Worm (Caenorhabditis elegans): Measurements from ENCODE around the gene F10G2.10.

DNA sequence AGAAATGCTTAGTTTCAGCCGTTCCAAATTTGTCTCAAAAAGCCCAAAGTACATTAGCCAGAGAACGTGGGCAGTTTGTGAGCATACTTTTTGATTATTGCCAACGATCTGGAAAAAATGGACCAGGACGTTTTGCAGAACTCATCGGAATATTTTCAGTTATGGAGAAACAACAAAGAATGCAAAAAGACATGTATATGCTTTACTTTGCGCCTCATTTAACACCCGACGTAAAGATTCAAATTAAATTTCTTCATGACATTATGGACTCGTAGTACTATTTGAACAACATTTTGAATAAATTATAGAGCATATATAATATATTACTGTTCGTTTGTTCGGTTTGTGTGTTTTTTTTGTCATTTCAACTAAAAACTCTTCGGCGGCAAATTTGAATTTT is 21.5 kb downstream of the F10G2.10 start, which contains the start of gene srh-244:
- TF ChIP-seq pha-4 (tag; optimal IDR thresholded peaks at IDR 0.05), result no peak
- no peak for TF ChIP-seq nhr-237 (tag; optimal IDR thresholded peaks at IDR 0.05)
- TF ChIP-seq ceh-9 (tag; optimal IDR thresholded peaks at IDR 0.05), result no peak
- no peak for TF ChIP-seq nhr-12 (tag; optimal IDR thresholded peaks at IDR 0.05)
- no peak for TF ChIP-seq pqm-1 (tag; optimal IDR thresholded peaks at IDR 0.05)
- no peak for TF ChIP-seq nhr-23 (tag; optimal IDR thresholded peaks at IDR 0.05)
- no peak for TF ChIP-seq sea-2 (GFP tag; optimal IDR thresholded peaks at IDR 0.05)

All from whole organism, L3 larva.